Worm (Caenorhabditis elegans): Measurements from ENCODE around the gene eor-2.

Gene eor-2

ce11 chrX:14589051-14589736 lies 13.6 kb upstream of the eor-2 start, which contains the start of the genes C44H4.4 and tap-1:
C44H4.4 (minus strand) TSS chrX:14589101.
tap-1 (plus strand) TSS chrX:14589624.
- TF ChIP-seq daf-19 (GFP tag; conservative IDR thresholded peaks at IDR 0.05) (no peak), Y105C5A.15 (GFP tag; IDR thresholded peaks at IDR 0.05) (no peak), mxl-2 (GFP tag; conservative IDR thresholded peaks at IDR 0.05) (no peak), egl-43 (GFP tag; IDR thresholded peaks at IDR 0.05) (no peak), attf-4 (tag; optimal IDR thresholded peaks at IDR 0.05) (no peak), hlh-30 (tag; optimal IDR thresholded peaks at IDR 0.05; ENCODE audit: insufficient read depth) (peak; percentile 50), ama-1 (optimal IDR thresholded peaks at IDR 0.05) (no peak), saeg-2 (GFP tag; IDR thresholded peaks at IDR 0.05) (no peak), nhr-25 (tag; optimal IDR thresholded peaks at IDR 0.05; ENCODE audit: borderline replicate concordance, insufficient read depth) (no peak), nhr-237 (tag; optimal IDR thresholded peaks at IDR 0.05) (no peak), unc-130 (GFP tag; optimal IDR thresholded peaks at IDR 0.05) (no peak), pqm-1 (tag; optimal IDR thresholded peaks at IDR 0.05) (peak; percentile 0), daf-16 (GFP tag; optimal IDR thresholded peaks at IDR 0.05) (no peak), daf-16 (tag; optimal IDR thresholded peaks at IDR 0.05) (peak; percentile 59), madf-5 (GFP tag; IDR thresholded peaks at IDR 0.05) (no peak), tag-97 (GFP tag; IDR thresholded peaks at IDR 0.05) (no peak), ZK337.2 (GFP tag; IDR thresholded peaks at IDR 0.05) (no peak), skn-1 (tag; optimal IDR thresholded peaks at IDR 0.05) (no peak), ceh-20 (GFP tag; IDR thresholded peaks at IDR 0.05) (no peak), spr-3 (GFP tag; optimal IDR thresholded peaks at IDR 0.05) (no peak), lin-29 (GFP tag; IDR thresholded peaks at IDR 0.05) (no peak), zip-11 (GFP tag; IDR thresholded peaks at IDR 0.05) (no peak), zag-1 (tag; optimal IDR thresholded peaks at IDR 0.05) (no peak), T26A8.4 (GFP tag; IDR thresholded peaks at IDR 0.05) (no peak), snpc-4 (tag; optimal IDR thresholded peaks at IDR 0.05) (no peak), pha-4 (GFP tag; IDR thresholded peaks at IDR 0.05) (no peak), pha-4 (tag; optimal IDR thresholded peaks at IDR 0.05) (no peak), F37D6.2 (tag; optimal IDR thresholded peaks at IDR 0.05) (no peak), ceh-44 (GFP tag; IDR thresholded peaks at IDR 0.05) (no peak), F26F4.8 (GFP tag; conservative IDR thresholded peaks at IDR 0.05) (no peak), F44E2.7 (GFP tag; IDR thresholded peaks at IDR 0.05) (no peak), arid-1 (GFP tag; conservative IDR thresholded peaks at IDR 0.05) (no peak), lin-38 (GFP tag; IDR thresholded peaks at IDR 0.05) (no peak), dpl-1 (GFP tag; optimal IDR thresholded peaks at IDR 0.05) (no peak), hif-1 (tag; optimal IDR thresholded peaks at IDR 0.05) (no peak), mxl-3 (GFP tag; optimal IDR thresholded peaks at IDR 0.05) (peak; percentile 90), ctbp-1 (GFP tag; IDR thresholded peaks at IDR 0.05) (no peak), aha-1 (tag) (peak; percentile 98), ceh-28 (tag; optimal IDR thresholded peaks at IDR 0.05) (no peak), nhr-11 (tag; optimal IDR thresholded peaks at IDR 0.05) (no peak), zfp-2 (tag; optimal IDR thresholded peaks at IDR 0.05) (no peak), sdz-12 (GFP tag; optimal IDR thresholded peaks at IDR 0.05) (no peak), egl-27 (tag; optimal IDR thresholded peaks at IDR 0.05) (no peak), nhr-41 (GFP tag; IDR thresholded peaks at IDR 0.05) (no peak), unc-62 (GFP tag; optimal IDR thresholded peaks at IDR 0.05 in 1 of 2) (no peak), unc-62 (tag; optimal IDR thresholded peaks at IDR 0.05) (no peak), daf-12 (tag; optimal IDR thresholded peaks at IDR 0.05) (no peak), lir-3 (tag; optimal IDR thresholded peaks at IDR 0.05) (no peak), lin-39 (tag; optimal IDR thresholded peaks at IDR 0.05) (no peak), snpc-1.2 (GFP tag; IDR thresholded peaks at IDR 0.05) (no peak), mep-1 (tag; optimal IDR thresholded peaks at IDR 0.05) (peak; percentile 67), R02D3.7 (tag; optimal IDR thresholded peaks at IDR 0.05) (no peak), ztf-11 (tag; optimal IDR thresholded peaks at IDR 0.05) (no peak)
